Fruit fly (Drosophila melanogaster) whole organism, prepupa: ENCODE results near the gene CG14823.

Experiments
- Blimp-1 ChIP-seq: fragments of 200-800 bp; sonication (Bioruptor generic); optimal IDR thresholded peaks from 3 replicates; lab custom pipeline; 2017; ENCODE audit warnings: missing biosample characterization, missing genetic modification characterization, mild to moderate bottlenecking, moderate library complexity, missing genetic modification reagents
- CG10631 ChIP-seq: fragments of 200-800 bp; sonication (Bioruptor generic); optimal IDR thresholded peaks from 2 replicates; lab custom pipeline; 2016; ENCODE audit warnings: missing biosample characterization, missing genetic modification characterization
- CG10669 ChIP-seq: fragments of 200-800 bp; sonication (Bioruptor generic); optimal IDR thresholded peaks from 3 replicates; lab custom pipeline; 2018; ENCODE audit warnings: missing biosample characterization, mild to moderate bottlenecking, missing genetic modification characterization, moderate library complexity
- CG11294 ChIP-seq: fragments of 200-800 bp; sonication (Bioruptor generic); IDR thresholded peaks from 2 replicates; pipeline ENCODE4 v1.3.6; 2022; ENCODE audit warnings: missing biosample characterization, missing genetic modification characterization
- CG11762 ChIP-seq: fragments of 200-800 bp; sonication (Bioruptor generic); optimal IDR thresholded peaks from 3 replicates; lab custom pipeline; 2016; ENCODE audit warnings: missing biosample characterization, missing genetic modification characterization; ENCODE audit not compliant: insufficient read depth
- CG11902 ChIP-seq: fragments of 200-800 bp; sonication (Bioruptor generic); optimal IDR thresholded peaks from 3 replicates; lab custom pipeline; 2016; ENCODE audit warnings: missing biosample characterization, missing genetic modification characterization
- CG15336 ChIP-seq: fragments of 200-800 bp; sonication (Bioruptor generic); IDR thresholded peaks from 2 replicates; pipeline ENCODE4 v1.3.6; 2022; ENCODE audit warnings: missing biosample characterization, missing genetic modification characterization
- CG1621 ChIP-seq: fragments of 200-800 bp; sonication (Bioruptor generic); optimal IDR thresholded peaks from 3 replicates; lab custom pipeline; 2018; ENCODE audit warnings: missing biosample characterization, mild to moderate bottlenecking, missing genetic modification characterization
- CG16779 ChIP-seq: fragments of 200-800 bp; sonication (Bioruptor generic); optimal IDR thresholded peaks from 3 replicates; lab custom pipeline; 2017; ENCODE audit warnings: missing biosample characterization, mild to moderate bottlenecking, missing genetic modification characterization
- CG31627 ChIP-seq: fragments of 200-800 bp; sonication (Bioruptor generic); optimal IDR thresholded peaks from 3 replicates; lab custom pipeline; 2016; ENCODE audit warnings: missing biosample characterization, missing genetic modification characterization
- CG34406 ChIP-seq: fragments of 200-800 bp; sonication (Bioruptor generic); optimal IDR thresholded peaks from 3 replicates; lab custom pipeline; 2016; ENCODE audit warnings: missing biosample characterization, missing genetic modification characterization
- CG4318 ChIP-seq: fragments of 200-800 bp; sonication (Bioruptor generic); optimal IDR thresholded peaks from 3 replicates; lab custom pipeline; 2017; ENCODE audit warnings: missing biosample characterization, mild to moderate bottlenecking, missing genetic modification characterization
- CG6163 ChIP-seq: fragments of 200-800 bp; sonication (Bioruptor generic); IDR thresholded peaks from 3 replicates; pipeline ENCODE4 v1.3.6; 2022; ENCODE audit warnings: missing biosample characterization, missing genetic modification characterization
- CG6792 ChIP-seq: fragments of 200-800 bp; sonication (Bioruptor generic); optimal IDR thresholded peaks from 3 replicates; lab custom pipeline; 2016; ENCODE audit warnings: missing biosample characterization, missing genetic modification characterization
- CG6808 ChIP-seq: fragments of 200-800 bp; sonication (Bioruptor generic); optimal IDR thresholded peaks from 3 replicates; lab custom pipeline; 2017; ENCODE audit warnings: missing biosample characterization, missing genetic modification characterization, mild to moderate bottlenecking, moderate library complexity, missing genetic modification reagents
- CG6854 ChIP-seq: fragments of 200-800 bp; sonication (Bioruptor generic); optimal IDR thresholded peaks from 2 replicates; lab custom pipeline; 2017; ENCODE audit warnings: missing biosample characterization, mild to moderate bottlenecking, missing genetic modification characterization
- CG7368 ChIP-seq: fragments of 200-800 bp; sonication (Bioruptor generic); optimal IDR thresholded peaks from 3 replicates; lab custom pipeline; 2016; ENCODE audit warnings: missing biosample characterization, missing genetic modification characterization
- CG8319 ChIP-seq: fragments of 200-800 bp; sonication (Bioruptor generic); optimal IDR thresholded peaks from 3 replicates; lab custom pipeline; 2016; ENCODE audit warnings: missing biosample characterization, missing genetic modification characterization
- CG8632 ChIP-seq: fragments of 200-800 bp; sonication (Bioruptor generic); optimal IDR thresholded peaks from 3 replicates; lab custom pipeline; 2016; ENCODE audit warnings: missing biosample characterization, missing genetic modification characterization
- Eip75B ChIP-seq: fragments of 200-800 bp; sonication (Bioruptor generic); optimal IDR thresholded peaks from 3 replicates; lab custom pipeline; 2016; ENCODE audit warnings: missing biosample characterization, missing genetic modification characterization
- Eip78C ChIP-seq: fragments of 200-800 bp; sonication (Bioruptor generic); peaks from one replicate; lab custom pipeline; 2016; ENCODE audit warnings: missing biosample characterization, missing genetic modification characterization
- Ets21C ChIP-seq: fragments of 200-800 bp; sonication (Bioruptor generic); optimal IDR thresholded peaks from 3 replicates; lab custom pipeline; 2016; ENCODE audit warnings: missing biosample characterization, missing genetic modification characterization
- Ets96B ChIP-seq: fragments of 200-800 bp; optimal IDR thresholded peaks from 2 replicates; lab custom pipeline; 2019; ENCODE audit warnings: missing biosample characterization, mild to moderate bottlenecking, missing genetic modification characterization, moderate library complexity
- Gug ChIP-seq: fragments of 200-800 bp; sonication (Bioruptor generic); IDR thresholded peaks from 2 replicates; pipeline ENCODE4 v1.3.6; 2022; ENCODE audit warnings: missing biosample characterization, missing genetic modification characterization
- Hr38 ChIP-seq: sonication (Bioruptor generic); optimal IDR thresholded peaks from 2 replicates; lab custom pipeline; 2016; ENCODE audit warnings: missing biosample characterization, missing genetic modification characterization
- Hr39 ChIP-seq: fragments of 200-800 bp; sonication (Bioruptor generic); optimal IDR thresholded peaks from 2 replicates; lab custom pipeline; 2016; ENCODE audit warnings: missing biosample characterization, missing genetic modification characterization
- Hr4 ChIP-seq: fragments of 200-800 bp; sonication (Bioruptor generic); optimal IDR thresholded peaks from 3 replicates; lab custom pipeline; 2016; ENCODE audit warnings: missing biosample characterization, missing genetic modification characterization
- Lpt ChIP-seq: fragments of 200-800 bp; sonication (Bioruptor generic); optimal IDR thresholded peaks from 3 replicates; lab custom pipeline; 2016; ENCODE audit warnings: missing biosample characterization, missing genetic modification characterization
- Met ChIP-seq: fragments of 200-800 bp; sonication (Bioruptor generic); optimal IDR thresholded peaks from 3 replicates; lab custom pipeline; 2016; ENCODE audit warnings: missing biosample characterization, missing genetic modification characterization
- OdsH ChIP-seq: fragments of 200-800 bp; sonication (Bioruptor generic); optimal IDR thresholded peaks from 3 replicates; lab custom pipeline; 2016; ENCODE audit warnings: missing biosample characterization, missing genetic modification characterization
- Smox ChIP-seq: fragments of 200-800 bp; sonication (Bioruptor generic); optimal IDR thresholded peaks from 3 replicates; lab custom pipeline; 2016; ENCODE audit warnings: missing biosample characterization, missing genetic modification characterization
- Sox102F ChIP-seq: fragments of 200-800 bp; sonication (Bioruptor generic); optimal IDR thresholded peaks from 2 replicates; lab custom pipeline; 2016; ENCODE audit warnings: missing biosample characterization, mild to moderate bottlenecking, missing genetic modification characterization
- Sox14 ChIP-seq: fragments of 200-800 bp; sonication (Bioruptor generic); optimal IDR thresholded peaks from 3 replicates; lab custom pipeline; 2016; ENCODE audit warnings: missing biosample characterization, missing genetic modification characterization
- achi ChIP-seq: fragments of 200-800 bp; sonication (Bioruptor generic); optimal IDR thresholded peaks from 3 replicates; lab custom pipeline; 2016; ENCODE audit warnings: missing biosample characterization, missing genetic modification characterization
- acj6 ChIP-seq: fragments of 200-800 bp; sonication (Bioruptor generic); optimal IDR thresholded peaks from 3 replicates; lab custom pipeline; 2016; ENCODE audit warnings: missing biosample characterization, missing genetic modification characterization
- cyc ChIP-seq: fragments of 200-800 bp; sonication (Bioruptor generic); optimal IDR thresholded peaks from 3 replicates; lab custom pipeline; 2016; ENCODE audit warnings: missing biosample characterization, missing genetic modification characterization
- dac ChIP-seq: fragments of 200-800 bp; sonication (Bioruptor generic); optimal IDR thresholded peaks from 2 replicates; lab custom pipeline; 2017; ENCODE audit warnings: missing biosample characterization, mild to moderate bottlenecking, missing genetic modification characterization
- dsx ChIP-seq: fragments of 200-800 bp; optimal IDR thresholded peaks from 3 replicates; lab custom pipeline; 2019; ENCODE audit warnings: missing biosample characterization, mild to moderate bottlenecking, missing genetic modification characterization, moderate library complexity; ENCODE audit not compliant: poor library complexity, severe bottlenecking
- eg ChIP-seq: fragments of 200-800 bp; sonication (Bioruptor generic); IDR thresholded peaks from 3 replicates; pipeline ENCODE4 v1.3.6; 2022; ENCODE audit warnings: missing biosample characterization, missing genetic modification characterization
- esn ChIP-seq: fragments of 200-800 bp; sonication (Bioruptor generic); optimal IDR thresholded peaks from 2 replicates; lab custom pipeline; 2016; ENCODE audit warnings: missing biosample characterization, mild to moderate bottlenecking, missing genetic modification characterization, moderate library complexity
- fd59A ChIP-seq: fragments of 200-800 bp; sonication (Bioruptor generic); optimal IDR thresholded peaks from 2 replicates; lab custom pipeline; 2017; ENCODE audit warnings: missing biosample characterization, mild to moderate bottlenecking, missing genetic modification characterization, missing genetic modification reagents
- fd85E ChIP-seq: fragments of 200-800 bp; sonication (Bioruptor generic); optimal IDR thresholded peaks from 3 replicates; lab custom pipeline; 2016; ENCODE audit warnings: missing biosample characterization, missing genetic modification characterization
- fkh ChIP-seq: fragments of 200-800 bp; sonication (Bioruptor generic); optimal IDR thresholded peaks from 3 replicates; lab custom pipeline; 2017; ENCODE audit warnings: missing biosample characterization, mild to moderate bottlenecking, missing genetic modification characterization, moderate library complexity
- lz ChIP-seq: fragments of 200-800 bp; sonication (Bioruptor generic); optimal IDR thresholded peaks from 3 replicates; lab custom pipeline; 2016; ENCODE audit warnings: missing biosample characterization, missing genetic modification characterization
- net ChIP-seq: fragments of 200-800 bp; sonication (Bioruptor generic); optimal IDR thresholded peaks from 3 replicates; lab custom pipeline; 2016; ENCODE audit warnings: missing biosample characterization, missing genetic modification characterization
- pdm3 ChIP-seq: fragments of 200-800 bp; sonication (Bioruptor generic); optimal IDR thresholded peaks from 3 replicates; lab custom pipeline; 2016; ENCODE audit warnings: missing biosample characterization, missing genetic modification characterization
- spab ChIP-seq: fragments of 200-800 bp; sonication (Bioruptor generic); optimal IDR thresholded peaks from 2 replicates; lab custom pipeline; 2017; ENCODE audit warnings: missing biosample characterization, mild to moderate bottlenecking, missing genetic modification characterization, missing genetic modification reagents
- ss ChIP-seq, 2 experiments: fragments of 200-800 bp; sonication (Bioruptor generic); optimal IDR thresholded peaks; 2 replicates in 1 of 2; 3 replicates in 1 of 2; lab custom pipeline; 2017 to 2018; ENCODE audit warnings: mild to moderate bottlenecking in 2 of 2, missing biosample characterization in 2 of 2, missing genetic modification characterization in 2 of 2, moderate library complexity in 1 of 2
- vri ChIP-seq: fragments of 200-800 bp; sonication (Bioruptor generic); optimal IDR thresholded peaks from 3 replicates; lab custom pipeline; 2016; ENCODE audit warnings: missing biosample characterization, mild to moderate bottlenecking, missing genetic modification characterization

The CG14823 gene

DNA sequence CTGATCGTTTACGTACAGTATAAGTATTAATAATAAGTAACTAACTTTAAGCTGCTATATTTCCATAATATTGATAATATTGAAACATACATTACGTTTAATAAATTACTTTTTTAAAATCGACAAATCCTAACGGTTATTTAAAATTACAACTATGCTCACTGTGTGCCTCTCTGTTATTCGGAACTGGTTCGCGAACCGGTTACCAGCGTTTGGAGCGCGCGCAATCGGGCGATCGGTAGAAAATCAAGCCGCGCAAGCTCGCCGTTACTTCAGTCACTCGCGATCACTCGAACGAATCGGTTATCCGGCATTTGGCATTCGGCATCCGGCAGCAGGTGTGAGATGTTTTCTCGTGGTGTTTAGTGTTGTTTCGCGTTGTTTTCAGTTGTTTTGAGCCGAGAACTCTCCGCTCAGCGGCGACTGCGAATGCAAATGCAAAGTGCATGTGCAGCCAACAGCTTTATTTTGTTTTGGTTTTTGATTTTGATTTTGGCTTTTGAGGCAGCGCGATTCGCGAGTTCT, 28.5 kb downstream of the CG14823 start, which contains the start of gene form3:
TSS of gene form3 (plus strand) at position 271 of the 525 bp plus-strand sequence.
- TF ChIP-seq CG6163 (GFP tag; lab: Robert Waterston, UW) (peak; percentile 39; the same call in 1 of the 3 replicates), Eip78C (GFP tag; lab: Kevin White, UChicago) (peak; percentile 29), fd59A (GFP tag; lab: Kevin White, UChicago) (no peak), OdsH (no peak), CG1621 (peak; percentile 86), Ets21C (GFP tag; lab: Kevin White, UChicago) (no peak), acj6 (no peak), dsx (GFP tag; lab: Kevin White, UChicago) (peak; percentile 6), CG6854 (GFP tag; lab: Kevin White, UChicago) (peak; percentile 38)

- TF ChIP-seq dsx (GFP tag; lab: Kevin White, UChicago) (no peak), Smox (no peak), CG11902 (GFP tag; lab: Kevin White, UChicago) (no peak), Eip78C (GFP tag; lab: Kevin White, UChicago) (peak; percentile 63), CG10669 (GFP tag; lab: Kevin White, UChicago) (no peak), CG4318 (GFP tag; lab: Kevin White, UChicago) (peak; percentile 2), CG1621 (no peak), CG16779 (tag; lab: Kevin White, UChicago) (no peak), Blimp-1 (no peak), CG6808 (GFP tag; lab: Kevin White, UChicago) (no peak), spab (GFP tag; lab: Kevin White, UChicago) (no peak), CG6163 (GFP tag; lab: Robert Waterston, UW) (peak; percentile 56; the same call in 2 of the 3 replicates), Sox102F (GFP tag; lab: Kevin White, UChicago) (no peak), CG8632 (GFP tag; lab: Kevin White, UChicago) (no peak), CG8319 (GFP tag; lab: Kevin White, UChicago) (no peak), Met (GFP tag; lab: Kevin White, UChicago) (peak; percentile 3), eg (peak; percentile 77), CG6792 (GFP tag; lab: Kevin White, UChicago) (no peak), Ets21C (GFP tag; lab: Kevin White, UChicago) (no peak), CG11294 (GFP tag; lab: Robert Waterston, UW) (peak; percentile 27; the same call in 1 of the 2 replicates), achi (GFP tag; lab: Kevin White, UChicago) (no peak), pdm3 (GFP tag; lab: Kevin White, UChicago) (peak; percentile 18), Sox14 (GFP tag; lab: Kevin White, UChicago) (no peak), Lpt (GFP tag; lab: Kevin White, UChicago) (peak; percentile 40), esn (GFP tag; lab: Kevin White, UChicago) (no peak), Hr4 (peak; percentile 61), cyc (GFP tag; lab: Kevin White, UChicago) (no peak), CG7368 (no peak), fd85E (GFP tag; lab: Kevin White, UChicago) (no peak), Gug (GFP tag; lab: Robert Waterston, UW) (peak; percentile 37; the same call in 1 of the 2 replicates), CG31627 (no peak), Eip75B (GFP tag; lab: Kevin White, UChicago) (no peak), ss (GFP tag; optimal IDR thresholded peaks at IDR 0.05; lab: Kevin White, UChicago) (no peak), net (GFP tag; lab: Kevin White, UChicago) (peak; percentile 1), CG15336 (GFP tag; lab: Robert Waterston, UW) (peak; percentile 67), CG11762 (GFP tag; lab: Kevin White, UChicago) (no peak), Hr39 (GFP tag; lab: Kevin White, UChicago) (peak; percentile 25), lz (GFP tag; lab: Kevin White, UChicago) (no peak), Ets96B (tag; lab: Kevin White, UChicago) (no peak), CG6854 (GFP tag; lab: Kevin White, UChicago) (no peak), vri (GFP tag; lab: Kevin White, UChicago) (no peak), CG34406 (GFP tag; lab: Kevin White, UChicago) (no peak), fkh (GFP tag; lab: Kevin White, UChicago) (no peak), dac (GFP tag; lab: Kevin White, UChicago) (no peak), CG10631 (GFP tag; lab: Kevin White, UChicago) (no peak), Hr38 (GFP tag; lab: Kevin White, UChicago) (no peak)
These were observed 30.4 kb downstream of the CG14823 start for dm6 chr3L:7096530-7096929.
